Worm (Caenorhabditis elegans) whole organism, late embryonic: Measurements from ENCODE around the gene str-118.

Experiments
- ceh-34 ChIP-seq: sonication (generic microtip); optimal IDR thresholded peaks from 2 replicates; lab custom pipeline; 2016; ENCODE audit warnings: mild to moderate bottlenecking, missing genetic modification characterization, missing compliant biosample characterization
- elt-2 ChIP-seq: sonication (generic microtip); optimal IDR thresholded peaks from 2 replicates; lab custom pipeline; 2016; ENCODE audit warnings: missing genetic modification reagents, missing genetic modification characterization, missing compliant biosample characterization
- lim-6 ChIP-seq: sonication (generic microtip); optimal IDR thresholded peaks from 2 replicates; lab custom pipeline; 2016; ENCODE audit warnings: missing genetic modification characterization, missing compliant biosample characterization
- madf-2 ChIP-seq: sonication (generic microtip); optimal IDR thresholded peaks from 2 replicates; lab custom pipeline; 2017; ENCODE audit warnings: missing genetic modification characterization, missing compliant biosample characterization
- mec-3 ChIP-seq: sonication (generic microtip); optimal IDR thresholded peaks from 2 replicates; lab custom pipeline; 2016; ENCODE audit warnings: borderline replicate concordance, missing genetic modification characterization, missing compliant biosample characterization
- nhr-11 ChIP-seq: fragments of 150-350 bp; optimal IDR thresholded peaks from 2 replicates; lab custom pipeline; 2014; ENCODE audit warnings: missing biosample characterization, missing genetic modification characterization
- unc-55 ChIP-seq: sonication (generic microtip); optimal IDR thresholded peaks from 2 replicates; lab custom pipeline; 2017; ENCODE audit warnings: missing biosample characterization, missing genetic modification reagents, missing genetic modification characterization

DNA sequence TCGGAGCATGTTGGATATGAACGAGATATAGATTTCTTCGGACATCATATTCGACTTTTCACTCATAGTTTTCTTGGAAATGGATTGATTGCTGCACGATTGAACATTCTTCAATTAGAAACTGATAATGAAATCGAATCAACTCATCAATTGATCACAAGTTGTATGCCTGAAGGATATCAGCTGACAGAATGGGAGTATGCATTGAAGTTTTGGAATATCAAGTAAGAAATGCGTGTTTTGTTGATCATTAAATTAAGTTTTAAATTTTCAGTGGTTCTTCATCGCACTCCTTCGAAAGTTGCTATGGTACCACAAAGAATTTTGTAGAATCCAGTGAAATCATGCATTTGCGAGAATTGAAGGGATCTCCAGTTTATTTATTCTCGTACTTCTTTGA, 45.6 kb upstream of the str-118 start:
- no peak for TF ChIP-seq elt-2 (tag; lab: Kevin White, UChicago)
- no peak for TF ChIP-seq unc-55 (GFP tag; lab: Kevin White, UChicago)
- no peak for TF ChIP-seq lim-6
- no peak for TF ChIP-seq ceh-34
- TF ChIP-seq mec-3: no peak
- TF ChIP-seq nhr-11 (tag; lab: Kevin White, UChicago): no peak
- no peak for TF ChIP-seq madf-2 (tag; lab: Kevin White, UChicago)
